Fruit fly (Drosophila melanogaster): Measurements from ENCODE around the gene AdoR.

AdoR gene

DNA sequence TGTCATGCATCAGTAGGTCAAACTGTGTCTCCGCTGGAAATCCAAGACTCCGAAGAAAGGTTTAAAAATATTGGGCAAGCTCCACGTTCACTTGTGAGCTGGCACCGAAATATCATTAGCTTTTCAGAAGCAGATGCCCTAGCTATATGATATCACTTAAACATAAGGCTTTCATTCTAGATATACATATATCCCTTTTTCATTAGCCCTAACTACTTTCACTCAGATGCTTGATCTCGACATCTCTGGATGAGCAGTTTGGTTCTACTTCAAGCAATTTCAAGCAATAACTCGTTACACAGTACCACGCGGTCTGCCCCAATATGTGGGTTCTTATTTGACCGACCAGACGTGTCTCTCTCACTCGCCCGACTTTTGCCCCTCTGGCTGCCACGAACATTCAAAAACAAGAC lies 42.1 kb upstream of the AdoR start (continued):
- TF ChIP-seq fd96Cb (tag; optimal IDR thresholded peaks at IDR 0.05), result peak; percentile 16
- no peak for TF ChIP-seq CG11560 (tag; IDR thresholded peaks at IDR 0.05)
- TF ChIP-seq HLH3B (GFP tag; IDR thresholded peaks at IDR 0.05), result no peak
- TF ChIP-seq CG14860 (GFP tag; IDR thresholded peaks at IDR 0.05; ENCODE audit: partially characterized antibody), result no peak
- peak; percentile 64 for TF ChIP-seq CG7786 (GFP tag; optimal IDR thresholded peaks at IDR 0.05)
- TF ChIP-seq CG17912 (GFP tag; optimal IDR thresholded peaks at IDR 0.05), result no peak
- no peak for TF ChIP-seq Dek (tag; optimal IDR thresholded peaks at IDR 0.05)
- TF ChIP-seq ranshi (GFP tag; IDR thresholded peaks at IDR 0.05), result no peak
- no peak for TF ChIP-seq ash1 (GFP tag; optimal IDR thresholded peaks at IDR 0.05)
- 0 out of 2 replicates have a peak, but pooled peaks have one; percentile 1 for TF ChIP-seq CG9932 (GFP tag; IDR thresholded peaks at IDR 0.05)
- no peak for TF ChIP-seq ttk (GFP tag; IDR thresholded peaks at IDR 0.05)
- TF ChIP-seq CG12744 (GFP tag; optimal IDR thresholded peaks at IDR 0.05), result no peak
- no peak for TF ChIP-seq Dll (GFP tag; IDR thresholded peaks at IDR 0.05; ENCODE audit: partially characterized antibody)
- no peak for TF ChIP-seq sim (GFP tag; IDR thresholded peaks at IDR 0.05)
- TF ChIP-seq Atf-2 (GFP tag; optimal IDR thresholded peaks at IDR 0.05), result peak; percentile 37
- TF ChIP-seq lbe (GFP tag; optimal IDR thresholded peaks at IDR 0.05), result no peak
- no peak for TF ChIP-seq CG11247 (GFP tag; IDR thresholded peaks at IDR 0.05)
- peak; percentile 5 for TF ChIP-seq CG10267 (tag; optimal IDR thresholded peaks at IDR 0.05)
- no peak for TF ChIP-seq Bteb2 (GFP tag; optimal IDR thresholded peaks at IDR 0.05)
- peak; percentile 45 for TF ChIP-seq CG13424 (tag; optimal IDR thresholded peaks at IDR 0.05)
- TF ChIP-seq CG7556 (GFP tag; optimal IDR thresholded peaks at IDR 0.05), result peak; percentile 66
- no peak for TF ChIP-seq zen2 (GFP tag; IDR thresholded peaks at IDR 0.05; ENCODE audit: partially characterized antibody)
- peak; percentile 60 for TF ChIP-seq CG18619 (GFP tag; optimal IDR thresholded peaks at IDR 0.05)
- no peak for TF ChIP-seq CG17802 (tag; optimal IDR thresholded peaks at IDR 0.05)
- TF ChIP-seq C15 (GFP tag; IDR thresholded peaks at IDR 0.05), result no peak
- no peak for TF ChIP-seq ato (GFP tag; IDR thresholded peaks at IDR 0.05; ENCODE audit: partially characterized antibody)
- no peak for TF ChIP-seq CG6683 (GFP tag; optimal IDR thresholded peaks at IDR 0.05)
- TF ChIP-seq CG3995 (GFP tag; optimal IDR thresholded peaks at IDR 0.05), result no peak
- TF ChIP-seq Gug (GFP tag; IDR thresholded peaks at IDR 0.05), result no peak
- peak; percentile 84 for TF ChIP-seq D19B (GFP tag; optimal IDR thresholded peaks at IDR 0.05)
- TF ChIP-seq z (GFP tag; IDR thresholded peaks at IDR 0.05), result no peak
- TF ChIP-seq CG11504 (tag; optimal IDR thresholded peaks at IDR 0.05), result peak; percentile 54
- peak; percentile 53 for TF ChIP-seq dmrt99B (tag; optimal IDR thresholded peaks at IDR 0.05)
- no peak for TF ChIP-seq CG6175 (GFP tag; IDR thresholded peaks at IDR 0.05)
- no peak for TF ChIP-seq ro (GFP tag; IDR thresholded peaks at IDR 0.05)
- peak; percentile 20 for TF ChIP-seq Dip3 (GFP tag; optimal IDR thresholded peaks at IDR 0.05)
- peak; percentile 25 for TF ChIP-seq chn (GFP tag; optimal IDR thresholded peaks at IDR 0.05)
- TF ChIP-seq dan (GFP tag; IDR thresholded peaks at IDR 0.05), result no peak
- TF ChIP-seq E2f2 (GFP tag; IDR thresholded peaks at IDR 0.05), result no peak
- no peak for TF ChIP-seq CG14667 (GFP tag; IDR thresholded peaks at IDR 0.05)
- TF ChIP-seq sug (tag; optimal IDR thresholded peaks at IDR 0.05), result no peak
- TF ChIP-seq Xbp1 (GFP tag; optimal IDR thresholded peaks at IDR 0.05), result peak; percentile 55
- no peak for TF ChIP-seq toy (GFP tag; IDR thresholded peaks at IDR 0.05)
- no peak for TF ChIP-seq CG8478 (optimal IDR thresholded peaks at IDR 0.05)
- TF ChIP-seq CG33213 (GFP tag; optimal IDR thresholded peaks at IDR 0.05), result no peak
- TF ChIP-seq nerfin-2 (GFP tag; IDR thresholded peaks at IDR 0.05; ENCODE audit: partially characterized antibody), result no peak
- TF ChIP-seq disco-r (GFP tag; optimal IDR thresholded peaks at IDR 0.05), result no peak
- no peak for TF ChIP-seq CG34224 (GFP tag; IDR thresholded peaks at IDR 0.05; ENCODE audit: partially characterized antibody)
- TF ChIP-seq salm (tag; optimal IDR thresholded peaks at IDR 0.05), result no peak
- TF ChIP-seq CG4328 (GFP tag; optimal IDR thresholded peaks at IDR 0.05), result no peak
- TF ChIP-seq CG2199 (GFP tag; IDR thresholded peaks at IDR 0.05), result no peak
- TF ChIP-seq Aef1 (GFP tag; IDR thresholded peaks at IDR 0.05), result no peak

Measured in whole organism, embryonic.